Fruit fly (Drosophila melanogaster) whole organism, larva: ENCODE measurements around the gene Wnt10.

Source experiments
- noc ChIP-seq: fragments of 200-800 bp; sonication (Bioruptor generic); optimal IDR thresholded peaks from 3 replicates; lab custom pipeline; 2019; ENCODE audit warnings: missing biosample characterization, mild to moderate bottlenecking, missing genetic modification characterization, moderate library complexity

Wnt10 gene

dm6 chr2L:7363079-7363478 is at the start of gene Wnt10:
Wnt10 (plus strand) TSS chr2L:7363379.
- TF ChIP-seq noc (tag; lab: Kevin White, UChicago), result no peak

dm6 chr2L:7315523-7315922 is 47.7 kb upstream of the Wnt10 start:
- TF ChIP-seq noc (tag; lab: Kevin White, UChicago), result no peak

DNA sequence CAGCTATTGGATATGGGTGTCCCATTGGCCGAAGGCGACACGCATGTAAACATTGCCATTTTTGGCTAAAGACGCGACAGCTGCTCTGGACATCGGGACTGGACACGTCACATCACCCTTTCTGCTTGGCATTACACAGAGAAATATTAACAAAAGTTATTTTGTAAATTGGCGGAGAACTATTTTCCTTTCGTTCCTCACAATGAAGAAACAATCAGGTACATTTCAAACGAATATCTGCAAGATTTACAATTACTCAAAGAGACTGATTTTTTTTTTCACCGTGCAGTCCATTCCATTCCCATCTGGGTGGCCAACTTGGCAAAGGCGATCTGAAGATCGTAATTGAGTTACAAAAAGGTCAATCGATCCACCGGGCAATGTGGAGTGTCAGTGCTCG is 43.8 kb upstream of the Wnt10 start:
- no peak for TF ChIP-seq noc (tag; lab: Kevin White, UChicago)

dm6 chr2L:7319914-7320313 is 43.3 kb upstream of the Wnt10 start:
- TF ChIP-seq noc (tag; lab: Kevin White, UChicago), result no peak

dm6 chr2L:7321110-7321509 is 42.1 kb upstream of the Wnt10 start:
- no peak for TF ChIP-seq noc (tag; lab: Kevin White, UChicago)

- TF ChIP-seq noc (tag; lab: Kevin White, UChicago), result no peak
Observed at dm6 chr2L:7323005-7323404, 40.2 kb upstream of the Wnt10 start.

dm6 chr2L:7326405-7326804 is 36.8 kb upstream of the Wnt10 start:
- no peak for TF ChIP-seq noc (tag; lab: Kevin White, UChicago)

- peak; percentile 51 for TF ChIP-seq noc (tag; lab: Kevin White, UChicago)
Observed at dm6 chr2L:7332780-7333179, 30.4 kb upstream of the Wnt10 start.

DNA sequence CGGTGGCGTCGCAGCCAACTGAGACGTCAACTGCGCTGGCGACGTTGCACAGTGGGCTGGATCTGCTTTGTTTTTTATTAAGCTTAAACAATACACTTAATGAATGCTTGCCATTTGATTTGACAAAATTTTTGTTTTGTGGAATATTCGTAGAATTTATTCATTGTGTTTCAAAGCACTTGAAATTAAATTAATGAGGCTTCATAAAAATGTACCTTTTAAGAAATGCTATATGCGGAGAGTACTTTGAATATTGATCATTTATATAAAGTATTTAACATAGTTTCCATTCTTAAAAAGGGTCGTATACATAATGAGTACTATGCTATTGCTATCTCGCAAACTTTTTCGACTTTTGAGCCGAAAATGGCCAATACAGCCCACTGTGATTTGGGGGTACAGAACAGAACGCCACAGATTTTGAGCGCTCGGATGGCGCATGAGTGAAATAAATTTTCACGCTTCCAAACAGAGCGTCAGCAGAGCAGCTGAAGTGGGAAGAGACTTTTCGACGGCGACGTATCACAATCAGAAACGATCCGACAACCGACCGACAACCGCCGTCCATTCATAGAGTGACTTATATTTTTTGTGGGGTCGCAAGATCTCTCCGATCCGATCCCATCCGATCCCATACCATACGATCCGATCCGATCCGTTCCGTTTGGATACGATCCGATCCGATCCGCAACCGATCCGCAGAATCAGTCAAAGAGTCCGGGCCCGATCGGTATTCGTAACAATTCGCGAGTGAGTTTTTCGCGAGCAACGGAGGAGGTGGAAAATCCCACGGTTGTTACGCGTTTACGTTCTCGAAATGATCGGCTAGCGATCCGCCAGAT is 29.8 kb upstream of the Wnt10 start, which contains the start of gene Wnt6:
TSS of gene Wnt6 (plus strand) at position 531 of the 842 bp plus-strand sequence.
- TF ChIP-seq noc (tag; lab: Kevin White, UChicago), result peak; percentile 54

dm6 chr2L:7334183-7334582 is 29.0 kb upstream of the Wnt10 start:
- TF ChIP-seq noc (tag; lab: Kevin White, UChicago), result no peak

DNA sequence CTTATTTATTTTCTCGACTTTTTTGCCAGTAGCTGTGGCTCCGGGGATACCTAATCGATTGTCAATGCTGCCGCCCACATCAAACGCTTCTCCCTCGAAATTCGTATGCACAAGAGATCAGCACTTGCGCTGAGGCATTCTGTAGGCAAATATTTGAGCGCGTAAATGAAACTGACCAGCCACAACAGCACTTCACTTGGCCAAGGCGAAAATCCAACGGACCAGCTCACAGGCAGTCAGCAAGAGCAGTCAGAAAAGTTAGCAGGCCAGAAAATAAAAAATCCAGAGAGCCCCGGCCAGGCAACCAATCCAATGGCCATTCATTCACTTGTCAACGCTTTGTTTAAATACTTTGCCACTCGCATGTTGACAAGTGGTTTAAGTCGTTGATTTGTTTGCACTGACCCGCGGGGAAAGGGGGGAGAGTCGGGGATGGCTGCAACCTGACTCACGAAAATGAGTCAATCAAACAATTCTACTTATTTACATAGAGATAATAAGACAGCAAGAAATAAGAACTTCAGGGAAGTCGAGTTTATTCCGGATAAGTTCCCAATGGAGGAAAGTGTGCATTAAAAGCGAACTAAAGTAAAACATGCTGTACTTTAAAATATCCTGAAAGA is 23.7 kb upstream of the Wnt10 start:
- no peak for TF ChIP-seq noc (tag; lab: Kevin White, UChicago)

dm6 chr2L:7340139-7340538 is 23.0 kb upstream of the Wnt10 start:
- no peak for TF ChIP-seq noc (tag; lab: Kevin White, UChicago)

DNA sequence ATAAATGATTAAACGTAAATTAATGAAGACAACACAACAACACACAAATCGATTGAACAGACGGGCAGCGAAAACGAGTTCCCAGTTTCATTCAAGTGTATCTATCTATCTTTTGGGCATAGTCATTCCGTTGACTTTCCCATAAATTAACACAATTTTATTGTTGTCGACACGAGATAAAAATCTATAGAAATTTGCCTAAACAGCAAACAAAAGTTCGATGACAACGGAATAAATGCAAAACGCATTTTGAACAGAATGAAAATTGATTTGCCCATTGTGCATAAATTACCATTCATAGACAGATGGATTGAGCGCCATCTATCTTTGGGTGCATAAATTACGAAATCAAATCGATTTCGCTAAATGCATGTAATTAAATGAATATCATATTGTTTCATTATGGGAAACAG is 10.4 kb upstream of the Wnt10 start:
- peak; percentile 41 for TF ChIP-seq noc (tag; lab: Kevin White, UChicago)

dm6 chr2L:7358008-7358582 is 5.1 kb upstream of the Wnt10 start:
- TF ChIP-seq noc (tag; lab: Kevin White, UChicago), result no peak

DNA sequence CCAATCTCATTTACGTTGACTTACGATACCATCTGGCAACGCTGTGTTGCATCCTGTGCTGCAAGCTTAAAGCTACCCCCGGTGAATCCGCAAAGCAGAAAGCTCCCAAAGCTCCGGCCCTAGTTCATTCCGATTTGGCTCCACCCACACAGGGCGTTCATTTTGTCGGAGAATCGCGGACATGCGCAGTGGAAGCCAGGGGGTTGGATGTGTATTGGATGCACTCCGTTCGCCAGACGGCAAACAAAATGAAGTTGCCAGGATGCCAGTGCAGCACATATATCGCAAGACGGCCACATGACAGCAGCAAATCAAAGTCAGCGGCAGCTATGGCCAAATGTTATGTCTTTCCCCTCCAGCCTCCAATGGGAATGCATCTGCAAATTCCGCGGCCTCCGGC is 4.4 kb upstream of the Wnt10 start:
- TF ChIP-seq noc (tag; lab: Kevin White, UChicago), result no peak

dm6 chr2L:7376157-7376556 is 13.0 kb downstream of the Wnt10 start:
- TF ChIP-seq noc (tag; lab: Kevin White, UChicago), result no peak
